Fruit fly (Drosophila melanogaster) Kc167 (cell line): ENCODE results near the gene CG6356.

Source experiments
- Sin3A ChIP-seq: fragments of >200 bp; optimal IDR thresholded peaks from 2 replicates; lab custom pipeline; 2018; ENCODE audit warnings: missing external identifiers
- h ChIP-seq: fragments of >200 bp; optimal IDR thresholded peaks from 3 replicates; lab custom pipeline; 2018; ENCODE audit warnings: missing external identifiers
- psq ChIP-seq: fragments of >200 bp; optimal IDR thresholded peaks from 2 replicates; lab custom pipeline; 2017; ENCODE audit warnings: missing external identifiers

- TF ChIP-seq h (lab: Kevin White, UChicago) (no peak), psq (lab: Kevin White, UChicago) (no peak), Sin3A (no peak)
These were observed 6.1 kb downstream of the CG6356 start, which contains the start of the genes CG34290 and Uck for dm6 chr3R:24289768-24290349.
